Fruit fly (Drosophila melanogaster): ENCODE results near the gene Ccp84Ag.

The Ccp84Ag gene

DNA sequence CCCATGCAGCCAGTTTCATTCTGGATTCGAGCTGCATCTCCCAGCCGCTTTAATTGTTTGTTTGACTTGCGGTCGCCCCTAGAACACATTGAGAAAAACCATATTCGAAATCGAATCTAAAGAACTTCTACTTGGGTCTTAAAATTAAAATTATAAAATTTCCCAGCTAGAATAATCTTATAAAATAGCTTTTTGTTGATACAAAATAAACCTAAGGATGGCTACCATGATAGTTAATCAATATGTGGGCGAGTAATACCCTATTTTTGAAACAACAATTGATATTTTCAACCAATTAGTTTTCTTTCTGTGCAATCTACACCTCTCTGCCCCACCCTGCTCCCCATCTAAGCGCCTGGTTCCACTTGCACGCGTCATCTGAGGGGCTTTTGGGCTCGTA, 12.0 kb upstream of the Ccp84Ag start (continued):
- no peak for TF ChIP-seq CG4360 (GFP tag; IDR thresholded peaks at IDR 0.05)
- no peak for TF ChIP-seq CG9932 (GFP tag; IDR thresholded peaks at IDR 0.05)
- TF ChIP-seq nmo (GFP tag; optimal IDR thresholded peaks at IDR 0.05) = peak; percentile 39
- TF ChIP-seq CG10267 (tag; optimal IDR thresholded peaks at IDR 0.05) = peak; percentile 30
- no peak for TF ChIP-seq Hsf (GFP tag; optimal IDR thresholded peaks at IDR 0.05)
- no peak for TF ChIP-seq CG12236 (GFP tag; optimal IDR thresholded peaks at IDR 0.05)
- TF ChIP-seq Xrp1 (GFP tag; IDR thresholded peaks at IDR 0.05) = peak; percentile 65
- no peak for TF ChIP-seq Fer2 (tag; optimal IDR thresholded peaks at IDR 0.05)
- TF ChIP-seq Nf-YC (tag; optimal IDR thresholded peaks at IDR 0.05) = no peak
- TF ChIP-seq CG9817 (tag; optimal IDR thresholded peaks at IDR 0.05) = no peak
- no peak for TF ChIP-seq E2f1 (GFP tag; IDR thresholded peaks at IDR 0.05)
- TF ChIP-seq jigr1 (GFP tag; IDR thresholded peaks at IDR 0.05) = no peak
- peak; percentile 25 for TF ChIP-seq CG4424 (GFP tag; optimal IDR thresholded peaks at IDR 0.05)
- no peak for TF ChIP-seq prd (optimal IDR thresholded peaks at IDR 0.05)
- no peak; the same call in 2 of the 3 replicates for TF ChIP-seq prd (GFP tag; IDR thresholded peaks at IDR 0.05)
- TF ChIP-seq pnt (GFP tag; optimal IDR thresholded peaks at IDR 0.05) = no peak
- TF ChIP-seq CG4282 (GFP tag; optimal IDR thresholded peaks at IDR 0.05) = no peak
- TF ChIP-seq CG1529 (GFP tag; optimal IDR thresholded peaks at IDR 0.05) = no peak
- TF ChIP-seq CG11085 (GFP tag; IDR thresholded peaks at IDR 0.05) = no peak
- no peak for TF ChIP-seq btn (GFP tag; optimal IDR thresholded peaks at IDR 0.05)
- no peak for TF ChIP-seq vfl (GFP tag; optimal IDR thresholded peaks at IDR 0.05)
- TF ChIP-seq CG10366 (GFP tag; IDR thresholded peaks at IDR 0.05) = no peak
- no peak for TF ChIP-seq chm (GFP tag; IDR thresholded peaks at IDR 0.05)
- TF ChIP-seq CG17802 (tag; optimal IDR thresholded peaks at IDR 0.05) = no peak
- no peak for TF ChIP-seq CG15073 (GFP tag; optimal IDR thresholded peaks at IDR 0.05)
- no peak for TF ChIP-seq ash1 (GFP tag; optimal IDR thresholded peaks at IDR 0.05)
- no peak for TF ChIP-seq amos (GFP tag; IDR thresholded peaks at IDR 0.05; ENCODE audit: partially characterized antibody)
- no peak for TF ChIP-seq Poxn (GFP tag; IDR thresholded peaks at IDR 0.05)
- no peak for TF ChIP-seq Hr3 (GFP tag; optimal IDR thresholded peaks at IDR 0.05)
- TF ChIP-seq Fer3 (tag; optimal IDR thresholded peaks at IDR 0.05) = no peak
- no peak for TF ChIP-seq CG4404 (GFP tag; IDR thresholded peaks at IDR 0.05)
- TF ChIP-seq CG2678 (tag; optimal IDR thresholded peaks at IDR 0.05) = no peak
- no peak for TF ChIP-seq bowl (GFP tag; IDR thresholded peaks at IDR 0.05)
- TF ChIP-seq dysf (GFP tag; IDR thresholded peaks at IDR 0.05) = 0 out of 3 replicates have a peak, but pooled peaks have one; percentile 11
- peak; percentile 52 for TF ChIP-seq CG14710 (tag; optimal IDR thresholded peaks at IDR 0.05)
- no peak for TF ChIP-seq CG11456 (GFP tag; IDR thresholded peaks at IDR 0.05)
- TF ChIP-seq Sox102F (GFP tag; optimal IDR thresholded peaks at IDR 0.05) = no peak
- no peak for TF ChIP-seq nerfin-1 (tag; optimal IDR thresholded peaks at IDR 0.05)
- TF ChIP-seq Mrtf (GFP tag; IDR thresholded peaks at IDR 0.05) = no peak
- TF ChIP-seq exex (tag; optimal IDR thresholded peaks at IDR 0.05) = no peak
- no peak for TF ChIP-seq Dip3 (GFP tag; optimal IDR thresholded peaks at IDR 0.05)
- TF ChIP-seq CG8290 (GFP tag; optimal IDR thresholded peaks at IDR 0.05) = no peak
- no peak for TF ChIP-seq CG8290 (tag; optimal IDR thresholded peaks at IDR 0.05)
- no peak for TF ChIP-seq so (GFP tag; IDR thresholded peaks at IDR 0.05)
- no peak for TF ChIP-seq pan (optimal IDR thresholded peaks at IDR 0.05)
- no peak for TF ChIP-seq pan (GFP tag; optimal IDR thresholded peaks at IDR 0.05 in 1 of 2, IDR thresholded peaks at IDR 0.05 in 1 of 2)
- TF ChIP-seq CG10959 (GFP tag; IDR thresholded peaks at IDR 0.05) = no peak
- no peak for TF ChIP-seq CG5953 (GFP tag; IDR thresholded peaks at IDR 0.05)
- peak; percentile 49; the same call in 1 of the 3 replicates for TF ChIP-seq row (GFP tag; IDR thresholded peaks at IDR 0.05)
- TF ChIP-seq NC2β (GFP tag; optimal IDR thresholded peaks at IDR 0.05) = no peak
- peak; percentile 69 for TF ChIP-seq CG10979 (tag; optimal IDR thresholded peaks at IDR 0.05)
- no peak for TF ChIP-seq kay (GFP tag; optimal IDR thresholded peaks at IDR 0.05)
- TF ChIP-seq gsb (GFP tag; IDR thresholded peaks at IDR 0.05) = no peak
- TF ChIP-seq Adf1 (GFP tag; IDR thresholded peaks at IDR 0.05) = no peak

Data from whole organism, embryonic.